Worm (Caenorhabditis elegans) whole organism, early embryonic: ENCODE measurements around the gene enu-3.6.

Source experiments
- B0310.2 ChIP-seq: sonication (generic microtip); optimal IDR thresholded peaks from 2 replicates; lab custom pipeline; 2016; ENCODE audit warnings: mild to moderate bottlenecking, missing genetic modification characterization, missing compliant biosample characterization
- F13C5.2 ChIP-seq: sonication (generic microtip); optimal IDR thresholded peaks from 2 replicates; lab custom pipeline; 2017; ENCODE audit warnings: mild to moderate bottlenecking, missing genetic modification characterization, inconsistent platforms, missing compliant biosample characterization
- aly-1 ChIP-seq: sonication (generic microtip); optimal IDR thresholded peaks from 2 replicates; lab custom pipeline; 2016; ENCODE audit warnings: missing genetic modification characterization, missing compliant biosample characterization
- ama-1 ChIP-seq: fragments of 150-350 bp; optimal IDR thresholded peaks from 2 replicates; lab custom pipeline; 2014
- ceh-13 ChIP-seq: fragments of 200-800 bp; sonication (Bioruptor generic); optimal IDR thresholded peaks from 2 replicates; lab custom pipeline; 2018; ENCODE audit warnings: mild to moderate bottlenecking, missing genetic modification characterization, missing compliant biosample characterization
- ceh-36 ChIP-seq: sonication (generic microtip); optimal IDR thresholded peaks from 2 replicates; lab custom pipeline; 2016; ENCODE audit warnings: missing genetic modification characterization, inconsistent platforms, missing compliant biosample characterization
- ets-7 ChIP-seq: sonication (generic microtip); optimal IDR thresholded peaks from 2 replicates; lab custom pipeline; 2016; ENCODE audit warnings: missing genotype, missing genetic modification characterization, missing compliant biosample characterization
- flt-1 ChIP-seq: fragments of 200-800 bp; sonication (Bioruptor generic); IDR thresholded peaks from 2 replicates; pipeline ENCODE4 v1.3.6; 2022; ENCODE audit warnings: missing genetic modification characterization, missing compliant biosample characterization
- hmbx-1 ChIP-seq: sonication (generic microtip); optimal IDR thresholded peaks from 2 replicates; lab custom pipeline; 2016; ENCODE audit warnings: mild to moderate bottlenecking, missing genetic modification characterization, missing compliant biosample characterization
- hmg-4 ChIP-seq: fragments of 200-800 bp; sonication (Bioruptor generic); optimal IDR thresholded peaks from 2 replicates; lab custom pipeline; 2018; ENCODE audit warnings: mild to moderate bottlenecking, missing genetic modification characterization, missing compliant biosample characterization
- hnd-1 ChIP-seq: sonication (generic microtip); optimal IDR thresholded peaks from 2 replicates; lab custom pipeline; 2016; ENCODE audit warnings: missing genetic modification characterization, missing compliant biosample characterization
- pes-1 ChIP-seq: fragments of 200-800 bp; sonication (Bioruptor generic); IDR thresholded peaks from 2 replicates; pipeline ENCODE4 v1.3.6; 2022; ENCODE audit warnings: missing genetic modification reagents, missing genetic modification characterization, missing compliant biosample characterization
- scrt-1 ChIP-seq: fragments of 200-800 bp; sonication (Bioruptor generic); IDR thresholded peaks from 2 replicates; pipeline ENCODE4 v1.3.6; 2022; ENCODE audit warnings: missing genetic modification characterization, missing compliant biosample characterization
- sea-1 ChIP-seq: fragments of 200-800 bp; sonication (Bioruptor generic); conservative IDR thresholded peaks from 2 replicates; pipeline ENCODE4 v1.3.6; 2022; ENCODE audit warnings: missing genetic modification characterization, missing compliant biosample characterization
- tbx-11 ChIP-seq: fragments of 200-800 bp; sonication (Bioruptor generic); IDR thresholded peaks from 2 replicates; pipeline ENCODE4 v1.3.6; 2022; ENCODE audit warnings: missing genetic modification characterization, missing compliant biosample characterization
- tbx-37 ChIP-seq: fragments of 200-800 bp; sonication (Bioruptor generic); conservative IDR thresholded peaks from 2 replicates; pipeline ENCODE4 v1.3.6; 2022; ENCODE audit warnings: missing genetic modification reagents, missing genetic modification characterization, missing compliant biosample characterization
- tra-4 ChIP-seq: sonication (generic microtip); optimal IDR thresholded peaks from 2 replicates; lab custom pipeline; 2017; ENCODE audit warnings: missing genetic modification characterization, missing compliant biosample characterization

Gene enu-3.6

ce11 chrIII:10708484-10708883, 41.8 kb upstream of the enu-3.6 start:
- TF ChIP-seq hmbx-1 (tag; lab: Kevin White, UChicago) (no peak), F13C5.2 (tag; lab: Kevin White, UChicago) (no peak), tbx-37 (GFP tag; lab: Robert Waterston, UW) (no peak), hnd-1 (tag; lab: Kevin White, UChicago) (no peak), sea-1 (GFP tag; lab: Robert Waterston, UW) (no peak), tbx-11 (no peak), flt-1 (GFP tag; lab: Robert Waterston, UW) (no peak), scrt-1 (GFP tag; lab: Robert Waterston, UW) (no peak)

ce11 chrIII:10709676-10710075, 40.6 kb upstream of the enu-3.6 start:
- no peak for TF ChIP-seq flt-1 (GFP tag; lab: Robert Waterston, UW)
- no peak for TF ChIP-seq tbx-11
- no peak for TF ChIP-seq aly-1
- TF ChIP-seq ceh-36 (tag; lab: Kevin White, UChicago), result no peak
- no peak for TF ChIP-seq hmbx-1 (tag; lab: Kevin White, UChicago)
- TF ChIP-seq ceh-13 (GFP tag; lab: Kevin White, UChicago), result no peak
- no peak for TF ChIP-seq ama-1 (lab: Kevin White, UChicago)
- TF ChIP-seq B0310.2 (tag; lab: Kevin White, UChicago), result no peak
- TF ChIP-seq scrt-1 (GFP tag; lab: Robert Waterston, UW), result no peak
- no peak for TF ChIP-seq hnd-1 (tag; lab: Kevin White, UChicago)
- no peak for TF ChIP-seq ets-7
- TF ChIP-seq tbx-37 (GFP tag; lab: Robert Waterston, UW), result no peak
- no peak for TF ChIP-seq sea-1 (GFP tag; lab: Robert Waterston, UW)
- no peak for TF ChIP-seq pes-1 (GFP tag; lab: Robert Waterston, UW)

DNA sequence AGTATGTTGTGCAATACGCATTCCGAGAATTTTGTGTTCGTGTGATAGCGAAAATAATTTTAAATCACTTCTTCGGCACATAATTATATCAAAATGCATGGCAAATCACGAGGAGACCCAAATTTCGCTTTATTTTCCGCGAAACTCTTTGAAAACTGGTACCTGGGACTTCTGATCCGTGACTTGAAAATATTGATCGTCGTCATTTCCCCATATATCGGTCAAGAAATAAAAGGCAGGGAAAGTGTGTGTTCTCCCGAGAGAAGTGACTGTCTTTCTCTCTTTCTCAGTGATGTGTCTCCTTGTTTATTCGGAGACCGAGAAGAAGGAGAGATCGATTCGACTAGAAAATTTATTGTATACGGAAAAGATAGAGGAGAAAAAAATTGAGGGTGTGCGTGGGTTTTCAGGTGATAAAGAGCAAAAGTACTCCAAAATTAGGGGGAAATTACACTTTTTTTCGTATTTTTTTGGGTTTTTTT, 39.0 kb upstream of the enu-3.6 start, which contains the start of gene W09D10.5:
TSS of gene W09D10.5 (minus strand) at position 345 of the 482 bp plus-strand sequence.
- TF ChIP-seq pes-1 (GFP tag; lab: Robert Waterston, UW), result no peak
- peak; percentile 85 for TF ChIP-seq ama-1 (lab: Kevin White, UChicago)
- TF ChIP-seq B0310.2 (tag; lab: Kevin White, UChicago), result no peak

DNA sequence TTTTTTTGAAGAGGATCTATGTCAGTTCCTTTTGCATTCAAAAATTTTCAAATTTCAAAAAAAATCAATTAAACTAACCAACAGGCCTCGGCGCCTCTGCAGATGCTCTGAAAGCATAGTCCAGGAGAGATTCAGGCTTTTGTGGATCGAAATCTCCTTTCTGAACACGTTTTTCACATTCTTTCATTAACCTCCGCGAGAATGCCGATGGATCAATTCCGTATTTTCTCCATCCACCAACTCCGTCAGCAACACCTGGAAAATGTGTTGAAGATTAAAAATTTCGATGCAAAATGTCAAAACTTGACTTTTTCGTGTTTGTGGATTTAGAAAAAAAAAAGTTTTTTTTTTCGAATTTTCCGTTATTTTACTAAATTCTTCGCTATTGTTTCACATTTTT, 35.7 kb upstream of the enu-3.6 start:
- TF ChIP-seq tbx-11 (no peak), tbx-37 (GFP tag; lab: Robert Waterston, UW) (no peak), F13C5.2 (tag; lab: Kevin White, UChicago) (no peak)

DNA sequence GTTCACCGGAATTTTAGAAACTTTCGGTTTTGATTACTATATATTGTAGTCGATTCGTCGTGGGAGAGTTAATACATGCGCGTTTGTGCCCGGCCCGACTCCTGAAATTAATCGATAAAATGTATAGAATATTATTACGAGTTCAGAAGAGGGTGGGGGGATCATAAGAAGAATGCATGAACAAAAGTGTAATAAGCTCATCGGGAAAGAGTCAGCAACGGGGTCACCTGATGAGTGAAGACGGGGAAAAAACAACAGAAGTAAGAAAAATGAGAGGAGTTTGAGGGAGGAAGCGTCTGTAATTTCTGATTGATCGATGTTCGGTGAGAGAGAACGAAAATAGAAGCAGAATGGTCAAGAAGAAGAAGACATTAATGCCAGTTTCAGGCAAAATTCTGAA, 34.1 kb upstream of the enu-3.6 start, which contains the start of gene W09D10.4:
TSS of gene W09D10.4 (minus strand) at position 101 of the 400 bp plus-strand sequence.
- TF ChIP-seq flt-1 (GFP tag; lab: Robert Waterston, UW) (no peak), ceh-13 (GFP tag; lab: Kevin White, UChicago) (no peak), ceh-36 (tag; lab: Kevin White, UChicago) (no peak), ama-1 (lab: Kevin White, UChicago) (no peak), aly-1 (no peak)

ce11 chrIII:10717479-10717878, 32.8 kb upstream of the enu-3.6 start:
- no peak for TF ChIP-seq hnd-1 (tag; lab: Kevin White, UChicago)
- no peak for TF ChIP-seq pes-1 (GFP tag; lab: Robert Waterston, UW)
- TF ChIP-seq ama-1 (lab: Kevin White, UChicago), result no peak
- no peak for TF ChIP-seq B0310.2 (tag; lab: Kevin White, UChicago)
- no peak for TF ChIP-seq tbx-11
- no peak for TF ChIP-seq ceh-13 (GFP tag; lab: Kevin White, UChicago)
- TF ChIP-seq F13C5.2 (tag; lab: Kevin White, UChicago), result no peak
- no peak for TF ChIP-seq flt-1 (GFP tag; lab: Robert Waterston, UW)
- TF ChIP-seq hmg-4 (GFP tag; lab: Kevin White, UChicago), result no peak
- no peak for TF ChIP-seq ceh-36 (tag; lab: Kevin White, UChicago)
- TF ChIP-seq tbx-37 (GFP tag; lab: Robert Waterston, UW), result no peak
- no peak for TF ChIP-seq sea-1 (GFP tag; lab: Robert Waterston, UW)

ce11 chrIII:10718078-10718477, 32.2 kb upstream of the enu-3.6 start:
- no peak for TF ChIP-seq ets-7
- no peak for TF ChIP-seq hmbx-1 (tag; lab: Kevin White, UChicago)
- TF ChIP-seq B0310.2 (tag; lab: Kevin White, UChicago), result no peak
- TF ChIP-seq tbx-37 (GFP tag; lab: Robert Waterston, UW), result no peak
- TF ChIP-seq F13C5.2 (tag; lab: Kevin White, UChicago), result no peak
- TF ChIP-seq aly-1, result no peak
- no peak for TF ChIP-seq ceh-13 (GFP tag; lab: Kevin White, UChicago)
- no peak for TF ChIP-seq hmg-4 (GFP tag; lab: Kevin White, UChicago)
- no peak for TF ChIP-seq tbx-11

ce11 chrIII:10719057-10719456, 31.2 kb upstream of the enu-3.6 start:
- TF ChIP-seq pes-1 (GFP tag; lab: Robert Waterston, UW) (no peak), tbx-37 (GFP tag; lab: Robert Waterston, UW) (no peak), aly-1 (no peak), tbx-11 (no peak), tra-4 (tag; lab: Kevin White, UChicago) (no peak), flt-1 (GFP tag; lab: Robert Waterston, UW) (no peak), ceh-36 (tag; lab: Kevin White, UChicago) (no peak), B0310.2 (tag; lab: Kevin White, UChicago) (no peak), hmg-4 (GFP tag; lab: Kevin White, UChicago) (no peak), ets-7 (no peak)
